Worm (Caenorhabditis elegans) whole organism, L1 larva: ENCODE data around the gene srx-13.

ENCODE experiments used
- ceh-90 ChIP-seq: sonication (generic microtip); optimal IDR thresholded peaks from 2 replicates; lab custom pipeline; 2016; ENCODE audit warnings: missing genetic modification characterization, missing compliant biosample characterization
- dsc-1 ChIP-seq: sonication (generic microtip); optimal IDR thresholded peaks from 2 replicates; lab custom pipeline; 2016; ENCODE audit warnings: mild to moderate bottlenecking, missing genetic modification characterization, missing compliant biosample characterization
- lin-13 ChIP-seq: fragments of 150-350 bp; optimal IDR thresholded peaks from 2 replicates; lab custom pipeline; 2014; ENCODE audit warnings: missing biosample characterization, missing genetic modification reagents, missing genetic modification characterization
- lin-39 ChIP-seq: fragments of 150-350 bp; optimal IDR thresholded peaks from 2 replicates; lab custom pipeline; 2014; ENCODE audit warnings: missing biosample characterization, missing genetic modification reagents, missing genetic modification characterization
- mab-9 ChIP-seq: fragments of 200-800 bp; sonication (Bioruptor generic); IDR thresholded peaks from 2 replicates; pipeline ENCODE4 v1.3.6; 2022; ENCODE audit warnings: missing genetic modification reagents, missing genetic modification characterization, missing compliant biosample characterization
- snpc-4 ChIP-seq: fragments of 150-350 bp; optimal IDR thresholded peaks from 2 replicates; lab custom pipeline; 2014; ENCODE audit warnings: missing biosample characterization, missing genetic modification characterization

DNA sequence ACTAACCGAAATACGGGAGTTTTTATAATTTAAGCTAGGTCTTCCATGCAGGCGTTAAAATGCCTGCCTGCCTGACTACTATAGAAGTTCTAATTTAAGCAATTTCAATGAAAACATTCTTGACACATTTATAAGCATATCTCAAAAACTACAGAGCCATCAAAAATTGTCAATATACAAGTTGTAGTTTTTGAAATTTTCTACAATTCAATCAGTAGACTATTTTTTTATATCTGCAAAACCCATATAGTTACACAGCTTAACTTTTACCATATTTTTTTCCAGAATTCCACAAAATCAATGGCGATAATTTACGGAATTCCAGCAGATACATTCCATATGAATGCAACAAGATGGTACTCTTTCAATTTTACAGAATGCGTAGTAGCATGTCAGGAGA, 44.7 kb upstream of the srx-13 start, which contains the start of gene C50A2.7:
- TF ChIP-seq ceh-90 (tag; lab: Kevin White, UChicago) (no peak), mab-9 (no peak), dsc-1 (tag; lab: Kevin White, UChicago) (no peak), snpc-4 (tag; lab: Kevin White, UChicago) (no peak), lin-39 (tag; lab: Kevin White, UChicago) (no peak), lin-13 (GFP tag; lab: Kevin White, UChicago) (no peak)
